Fruit fly (Drosophila melanogaster) whole organism, embryonic: Measurements from ENCODE around the gene CG5273.

ENCODE experiments used
- CG12299 ChIP-seq: fragments of 200-800 bp; sonication (Bioruptor generic); optimal IDR thresholded peaks from 2 replicates; lab custom pipeline; 2018; ENCODE audit warnings: missing biosample characterization, mild to moderate bottlenecking, missing genetic modification characterization
- CG12942 ChIP-seq: fragments of 200-800 bp; sonication (Bioruptor generic); optimal IDR thresholded peaks from 3 replicates; lab custom pipeline; 2016; ENCODE audit warnings: missing biosample characterization, missing genetic modification characterization
- crol ChIP-seq: fragments of 200-800 bp; sonication (Bioruptor generic); IDR thresholded peaks from 2 replicates; pipeline ENCODE4 v1.3.6; 2022; ENCODE audit warnings: missing biosample characterization, missing genetic modification characterization
- lab ChIP-seq: fragments of 200-800 bp; sonication (Bioruptor generic); optimal IDR thresholded peaks from 3 replicates; lab custom pipeline; 2017; ENCODE audit warnings: missing biosample characterization, missing genetic modification characterization, mild to moderate bottlenecking, moderate library complexity, missing genetic modification reagents

DNA sequence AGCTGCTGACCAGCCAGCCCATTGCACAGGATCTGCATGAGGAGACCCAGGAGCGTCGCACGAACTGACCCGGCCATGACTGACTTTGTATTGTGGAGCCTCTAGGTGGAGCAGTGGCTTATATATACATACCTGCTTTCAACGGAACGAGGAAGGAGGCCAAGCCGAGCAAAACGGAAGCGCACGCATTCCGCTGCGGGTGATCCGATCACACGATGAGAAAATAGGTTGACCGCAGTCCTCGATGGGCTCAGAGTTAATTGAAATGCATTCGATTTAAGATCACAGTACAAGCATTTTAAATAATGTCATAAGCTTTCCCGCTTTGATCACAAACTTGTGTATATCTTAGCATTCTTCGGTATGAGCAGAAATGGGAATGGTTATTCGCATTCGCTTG lies 45.4 kb downstream of the CG5273 start, which contains the start of gene CG13358:
- TF ChIP-seq CG12299 (tag; lab: Kevin White, UChicago) (no peak), lab (GFP tag; lab: Kevin White, UChicago) (no peak), crol (no peak), CG12942 (GFP tag; lab: Kevin White, UChicago) (no peak)
